Worm (Caenorhabditis elegans): ENCODE data around the gene Y73F8A.27.

Gene Y73F8A.27

DNA sequence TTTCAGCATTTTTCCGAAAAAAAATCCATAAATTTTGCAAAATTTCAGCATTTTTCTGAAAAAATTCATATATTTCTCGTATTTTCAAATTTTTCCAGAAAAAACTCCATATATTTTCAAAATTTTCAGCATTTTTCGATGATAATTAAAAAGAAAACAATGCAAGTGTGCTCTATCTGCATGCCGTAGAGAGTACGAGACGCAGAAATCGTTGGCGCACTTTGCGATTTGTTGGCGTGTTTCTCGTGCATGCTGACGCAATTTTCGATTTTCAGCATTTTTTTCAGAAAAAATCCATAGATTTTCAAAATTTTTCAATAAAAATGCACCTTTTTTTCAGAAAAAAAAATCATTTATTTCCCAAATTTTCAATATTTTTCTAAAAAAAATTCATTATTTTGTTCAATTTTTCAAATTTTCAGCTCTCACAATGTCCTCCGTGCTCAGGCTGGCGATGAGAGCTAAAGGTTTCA, at the start of gene Y73F8A.27:
Gene Y73F8A.27, plus strand, starts transcription at position 423 of the 473 bp plus-strand sequence.
- TF ChIP-seq sdz-12 (GFP tag; optimal IDR thresholded peaks at IDR 0.05) (no peak), ceh-28 (tag; optimal IDR thresholded peaks at IDR 0.05) (no peak), jun-1 (tag; optimal IDR thresholded peaks at IDR 0.05) (peak; percentile 54), arid-1 (GFP tag; conservative IDR thresholded peaks at IDR 0.05) (peak; percentile 64), skn-1 (tag; optimal IDR thresholded peaks at IDR 0.05) (no peak), nhr-11 (tag; optimal IDR thresholded peaks at IDR 0.05) (peak; percentile 81), Y75B8A.6 (GFP tag; IDR thresholded peaks at IDR 0.05) (no peak), set-16 (GFP tag; IDR thresholded peaks at IDR 0.05) (no peak), mep-1 (tag; optimal IDR thresholded peaks at IDR 0.05) (peak; percentile 91), T20F7.1 (GFP tag; optimal IDR thresholded peaks at IDR 0.05) (peak; percentile 87), nhr-102 (tag; optimal IDR thresholded peaks at IDR 0.05) (peak; percentile 92), saeg-2 (GFP tag; IDR thresholded peaks at IDR 0.05) (0 out of 2 replicates have a peak, but pooled peaks have one; percentile 35), mes-2 (tag; optimal IDR thresholded peaks at IDR 0.05; ENCODE audit: poor library complexity, severe bottlenecking) (peak; percentile 95), egl-43 (GFP tag; IDR thresholded peaks at IDR 0.05) (peak; percentile 46; the same call in 1 of the 2 replicates), Y5F2A.4 (GFP tag; optimal IDR thresholded peaks at IDR 0.05) (no peak), dve-1 (tag; optimal IDR thresholded peaks at IDR 0.05; ENCODE audit: insufficient read depth) (peak; percentile 98), F37D6.2 (tag; optimal IDR thresholded peaks at IDR 0.05) (peak; percentile 82), lin-1 (GFP tag; IDR thresholded peaks at IDR 0.05) (peak; percentile 55; the same call in 1 of the 2 replicates), F10B5.3 (tag; optimal IDR thresholded peaks at IDR 0.05) (peak; percentile 71), zip-11 (GFP tag; IDR thresholded peaks at IDR 0.05) (no peak), F26F4.8 (GFP tag; conservative IDR thresholded peaks at IDR 0.05) (no peak), duxl-1 (tag; optimal IDR thresholded peaks at IDR 0.05; ENCODE audit: poor library complexity) (peak; percentile 85), snpc-1.2 (GFP tag; IDR thresholded peaks at IDR 0.05) (peak; percentile 95), egl-27 (tag; optimal IDR thresholded peaks at IDR 0.05) (no peak), hmg-1.1 (GFP tag; IDR thresholded peaks at IDR 0.05) (peak; percentile 76), lir-3 (tag; optimal IDR thresholded peaks at IDR 0.05) (no peak), unc-130 (GFP tag; optimal IDR thresholded peaks at IDR 0.05) (peak; percentile 68), rbr-2 (tag; optimal IDR thresholded peaks at IDR 0.05) (peak; percentile 93), nhr-237 (tag; optimal IDR thresholded peaks at IDR 0.05) (peak; percentile 23), lin-13 (GFP tag; optimal IDR thresholded peaks at IDR 0.05) (peak; percentile 90), daf-12 (tag; optimal IDR thresholded peaks at IDR 0.05) (no peak), F49E8.2 (tag; optimal IDR thresholded peaks at IDR 0.05; ENCODE audit: borderline replicate concordance) (peak; percentile 79), T26A8.4 (GFP tag; IDR thresholded peaks at IDR 0.05) (peak; percentile 95), nhr-76 (tag; optimal IDR thresholded peaks at IDR 0.05) (no peak), dmd-6 (GFP tag; IDR thresholded peaks at IDR 0.05) (peak; percentile 82), zip-2 (tag; optimal IDR thresholded peaks at IDR 0.05) (peak; percentile 37), lin-15B (tag; optimal IDR thresholded peaks at IDR 0.05) (peak; percentile 89), ama-1 (optimal IDR thresholded peaks at IDR 0.05) (peak; percentile 47), hlh-30 (tag; optimal IDR thresholded peaks at IDR 0.05; ENCODE audit: insufficient read depth) (peak; percentile 71), ceh-44 (GFP tag; IDR thresholded peaks at IDR 0.05) (peak; percentile 19; the same call in 1 of the 2 replicates), Y48G9A.11 (GFP tag; IDR thresholded peaks at IDR 0.05) (no peak), zfp-2 (tag; optimal IDR thresholded peaks at IDR 0.05) (no peak), dmd-8 (GFP tag; IDR thresholded peaks at IDR 0.05) (no peak), ceh-82 (tag; optimal IDR thresholded peaks at IDR 0.05) (no peak), nhr-10 (tag; optimal IDR thresholded peaks at IDR 0.05) (no peak), aha-1 (tag) (peak; percentile 99), mxl-3 (GFP tag; optimal IDR thresholded peaks at IDR 0.05) (no peak), lin-38 (GFP tag; IDR thresholded peaks at IDR 0.05) (peak; percentile 99), ztf-11 (tag; optimal IDR thresholded peaks at IDR 0.05) (no peak), spr-1 (tag; optimal IDR thresholded peaks at IDR 0.05) (peak; percentile 85), ceh-20 (GFP tag; IDR thresholded peaks at IDR 0.05) (peak; percentile 85)

All from whole organism, L4 larva.